Fruit fly (Drosophila melanogaster) whole organism, embryonic: Measurements from ENCODE around the gene CG8907.

ENCODE experiments used
- CG10274 ChIP-seq: fragments of 200-800 bp; sonication (Bioruptor generic); optimal IDR thresholded peaks from 3 replicates; lab custom pipeline; 2017; ENCODE audit warnings: missing biosample characterization, mild to moderate bottlenecking, missing genetic modification characterization
- CG11093 ChIP-seq: fragments of 200-800 bp; sonication (Bioruptor generic); IDR thresholded peaks from 3 replicates; pipeline ENCODE4 v1.3.6; 2022; ENCODE audit warnings: missing biosample characterization, missing genetic modification characterization
- CG12659 ChIP-seq: fragments of 200-800 bp; sonication (Bioruptor generic); optimal IDR thresholded peaks from 3 replicates; lab custom pipeline; 2017; ENCODE audit warnings: mild to moderate bottlenecking, missing biosample characterization, missing genetic modification reagents, missing genetic modification characterization
- CG12942 ChIP-seq: fragments of 200-800 bp; sonication (Bioruptor generic); optimal IDR thresholded peaks from 3 replicates; lab custom pipeline; 2016; ENCODE audit warnings: missing biosample characterization, missing genetic modification characterization
- CG13424 ChIP-seq: fragments of 200-800 bp; sonication (Bioruptor generic); optimal IDR thresholded peaks from 2 replicates; lab custom pipeline; 2019; ENCODE audit warnings: missing biosample characterization, mild to moderate bottlenecking, missing genetic modification characterization, moderate library complexity
- CG13624 ChIP-seq: fragments of 200-800 bp; sonication (Bioruptor generic); optimal IDR thresholded peaks from 2 replicates; lab custom pipeline; 2016; ENCODE audit warnings: missing biosample characterization, missing genetic modification characterization
- CG15073 ChIP-seq: fragments of 200-800 bp; sonication (Bioruptor generic); optimal IDR thresholded peaks from 2 replicates; lab custom pipeline; 2016; ENCODE audit warnings: missing biosample characterization, missing genetic modification characterization
- CG1603 ChIP-seq: fragments of 200-800 bp; sonication (Bioruptor generic); optimal IDR thresholded peaks from 2 replicates; lab custom pipeline; 2019; ENCODE audit warnings: missing biosample characterization, mild to moderate bottlenecking, missing genetic modification characterization, moderate library complexity
- CG1647 ChIP-seq: fragments of 200-800 bp; sonication (Bioruptor generic); optimal IDR thresholded peaks from 3 replicates; lab custom pipeline; 2016; ENCODE audit warnings: missing biosample characterization, missing genetic modification characterization
- CG16815 ChIP-seq: fragments of 200-800 bp; sonication (Bioruptor generic); optimal IDR thresholded peaks from 3 replicates; lab custom pipeline; 2017; ENCODE audit warnings: missing biosample characterization, mild to moderate bottlenecking, missing genetic modification characterization
- CG17359 ChIP-seq: fragments of 200-800 bp; sonication (Bioruptor generic); optimal IDR thresholded peaks from 3 replicates; lab custom pipeline; 2018; ENCODE audit warnings: missing biosample characterization, mild to moderate bottlenecking, missing genetic modification characterization, moderate library complexity
- CG17361 ChIP-seq: fragments of 200-800 bp; sonication (Bioruptor generic); IDR thresholded peaks from 3 replicates; pipeline ENCODE4 v1.3.6; 2022; ENCODE audit warnings: missing biosample characterization, missing genetic modification characterization
- CG17829 ChIP-seq: fragments of 200-800 bp; optimal IDR thresholded peaks from 2 replicates; lab custom pipeline; 2019; ENCODE audit warnings: missing biosample characterization, mild to moderate bottlenecking, missing genetic modification characterization, moderate library complexity
- CG1832 ChIP-seq: fragments of 200-800 bp; sonication (Bioruptor generic); optimal IDR thresholded peaks from 2 replicates; lab custom pipeline; 2017; ENCODE audit warnings: missing biosample characterization, mild to moderate bottlenecking, missing genetic modification characterization, inconsistent platforms
- CG34376 ChIP-seq: fragments of 200-800 bp; sonication (Bioruptor generic); optimal IDR thresholded peaks from 2 replicates; lab custom pipeline; 2018; ENCODE audit warnings: missing biosample characterization, mild to moderate bottlenecking, missing genetic modification characterization
- CG4730 ChIP-seq: fragments of 200-800 bp; sonication (Bioruptor generic); IDR thresholded peaks from 2 replicates; pipeline ENCODE4 v1.3.6; 2022; ENCODE audit warnings: missing biosample characterization, missing genetic modification characterization
- CG4820 ChIP-seq: fragments of 200-800 bp; sonication (Bioruptor generic); optimal IDR thresholded peaks from 3 replicates; lab custom pipeline; 2016; ENCODE audit warnings: missing biosample characterization, missing genetic modification characterization
- CG6683 ChIP-seq: fragments of 200-800 bp; sonication (Bioruptor generic); optimal IDR thresholded peaks from 2 replicates; lab custom pipeline; 2017; ENCODE audit warnings: missing biosample characterization, mild to moderate bottlenecking, missing genetic modification characterization, missing genetic modification reagents
- CG6813 ChIP-seq: fragments of 200-800 bp; sonication (Bioruptor generic); optimal IDR thresholded peaks from 2 replicates; lab custom pipeline; 2017; ENCODE audit warnings: missing biosample characterization, missing genetic modification characterization, mild to moderate bottlenecking, moderate library complexity, missing genetic modification reagents
- CG7357 ChIP-seq: fragments of 200-800 bp; sonication (Bioruptor generic); IDR thresholded peaks from 3 replicates; pipeline ENCODE4 v1.3.6; 2022; ENCODE audit warnings: missing biosample characterization, missing genetic modification characterization
- CG7556 ChIP-seq: fragments of 200-800 bp; sonication (Bioruptor generic); optimal IDR thresholded peaks from 2 replicates; lab custom pipeline; 2017; ENCODE audit warnings: missing biosample characterization, mild to moderate bottlenecking, missing genetic modification characterization
- CG8290 ChIP-seq, 3 experiments: fragments of 200-800 bp; sonication (Bioruptor generic); optimal IDR thresholded peaks; 2 replicates each; lab custom pipeline; 2016 to 2019; ENCODE audit warnings: missing biosample characterization in 3 of 3, missing genetic modification characterization in 3 of 3, mild to moderate bottlenecking in 2 of 3, moderate library complexity in 1 of 3
- CTCF ChIP-seq: fragments of 200-800 bp; sonication (Bioruptor generic); optimal IDR thresholded peaks from 2 replicates; lab custom pipeline; 2017; ENCODE audit warnings: missing biosample characterization, mild to moderate bottlenecking, missing genetic modification characterization, moderate library complexity
- Chrac-16 ChIP-seq: fragments of 200-800 bp; sonication (Bioruptor generic); optimal IDR thresholded peaks from 3 replicates; lab custom pipeline; 2016; ENCODE audit warnings: missing biosample characterization, missing genetic modification characterization
- CoRest ChIP-seq: fragments of 200-800 bp; sonication (Bioruptor generic); optimal IDR thresholded peaks from 3 replicates; lab custom pipeline; 2018; ENCODE audit warnings: missing biosample characterization, mild to moderate bottlenecking, missing genetic modification characterization, moderate library complexity
- Deaf1 ChIP-seq: fragments of 200-800 bp; optimal IDR thresholded peaks from 3 replicates; lab custom pipeline; 2019; ENCODE audit warnings: missing biosample characterization, mild to moderate bottlenecking, missing genetic modification characterization, moderate library complexity
- Dek ChIP-seq: fragments of 200-800 bp; sonication (Bioruptor generic); optimal IDR thresholded peaks from 3 replicates; lab custom pipeline; 2019; ENCODE audit warnings: missing biosample characterization, mild to moderate bottlenecking, missing genetic modification characterization, moderate library complexity
- Drgx ChIP-seq: fragments of 200-800 bp; sonication (Bioruptor generic); IDR thresholded peaks from 2 replicates; pipeline ENCODE4 v1.3.6; 2022; ENCODE audit warnings: missing biosample characterization, missing genetic modification characterization
- Fer1 ChIP-seq: fragments of 200-800 bp; sonication (Bioruptor generic); optimal IDR thresholded peaks from 2 replicates; lab custom pipeline; 2017; ENCODE audit warnings: missing biosample characterization, mild to moderate bottlenecking, missing genetic modification characterization
- Gsc ChIP-seq: fragments of 200-800 bp; sonication (Bioruptor generic); IDR thresholded peaks from 2 replicates; pipeline ENCODE4 v1.3.6; 2022; ENCODE audit warnings: missing biosample characterization, missing genetic modification characterization
- Hr3 ChIP-seq: fragments of 200-800 bp; sonication (Bioruptor generic); optimal IDR thresholded peaks from 3 replicates; lab custom pipeline; 2016; ENCODE audit warnings: missing biosample characterization, missing genetic modification characterization
- Max ChIP-seq: fragments of 200-800 bp; sonication (Bioruptor generic); optimal IDR thresholded peaks from 2 replicates; lab custom pipeline; 2016; ENCODE audit warnings: missing biosample characterization, mild to moderate bottlenecking, missing genetic modification characterization
- Rfx ChIP-seq: fragments of 200-800 bp; sonication (Bioruptor generic); IDR thresholded peaks from 2 replicates; pipeline ENCODE4 v1.3.6; 2022; ENCODE audit warnings: missing biosample characterization, missing genetic modification characterization
- Sox100B ChIP-seq: fragments of 200-800 bp; sonication (Bioruptor generic); optimal IDR thresholded peaks from 3 replicates; lab custom pipeline; 2018; ENCODE audit warnings: missing biosample characterization, mild to moderate bottlenecking, missing genetic modification characterization
- Ssrp ChIP-seq: fragments of 200-800 bp; sonication (Bioruptor generic); optimal IDR thresholded peaks from 2 replicates; lab custom pipeline; 2018; ENCODE audit warnings: missing biosample characterization, mild to moderate bottlenecking, missing genetic modification characterization, moderate library complexity
- Xbp1 ChIP-seq: fragments of 200-800 bp; sonication (Bioruptor generic); optimal IDR thresholded peaks from 3 replicates; lab custom pipeline; 2016; ENCODE audit warnings: missing biosample characterization, mild to moderate bottlenecking, missing genetic modification characterization
- dmrt99B ChIP-seq: fragments of 200-800 bp; sonication (Bioruptor generic); optimal IDR thresholded peaks from 2 replicates; lab custom pipeline; 2018; ENCODE audit warnings: missing biosample characterization, mild to moderate bottlenecking, missing genetic modification characterization, moderate library complexity
- dpn ChIP-seq, 2 experiments: fragments of 200-800 bp; sonication (Bioruptor generic); optimal IDR thresholded peaks; 3 replicates each; lab custom pipeline; 2016; ENCODE audit warnings: missing biosample characterization in 2 of 2, missing genetic modification characterization in 2 of 2
- ems ChIP-seq: fragments of 200-800 bp; sonication (Bioruptor generic); optimal IDR thresholded peaks from 3 replicates; lab custom pipeline; 2016; ENCODE audit warnings: missing biosample characterization, missing genetic modification characterization
- esg ChIP-seq: fragments of 200-800 bp; sonication (Bioruptor generic); conservative IDR thresholded peaks from 2 replicates; pipeline ENCODE4 v1.3.6; 2022; ENCODE audit warnings: missing biosample characterization, missing genetic modification characterization
- fd96Cb ChIP-seq: fragments of 200-800 bp; sonication (Bioruptor generic); optimal IDR thresholded peaks from 2 replicates; lab custom pipeline; 2018; ENCODE audit warnings: missing biosample characterization, mild to moderate bottlenecking, missing genetic modification characterization, moderate library complexity
- ftz-f1 ChIP-seq: fragments of 200-800 bp; sonication (Bioruptor generic); optimal IDR thresholded peaks from 2 replicates; lab custom pipeline; 2016; ENCODE audit warnings: missing biosample characterization, missing genetic modification characterization
- gem ChIP-seq: fragments of 200-800 bp; sonication (Bioruptor generic); optimal IDR thresholded peaks from 2 replicates; lab custom pipeline; 2019; ENCODE audit warnings: missing biosample characterization, mild to moderate bottlenecking, missing genetic modification characterization, moderate library complexity
- lilli ChIP-seq: fragments of 200-800 bp; sonication (Bioruptor generic); optimal IDR thresholded peaks from 3 replicates; lab custom pipeline; 2016; ENCODE audit warnings: missing biosample characterization, missing genetic modification characterization
- lmd ChIP-seq: fragments of 200-800 bp; sonication (Bioruptor generic); IDR thresholded peaks from 2 replicates; pipeline ENCODE4 v1.3.6; 2022; ENCODE audit warnings: missing biosample characterization, missing genetic modification characterization
- nmo ChIP-seq: fragments of 200-800 bp; sonication (Bioruptor generic); optimal IDR thresholded peaks from 2 replicates; lab custom pipeline; 2018; ENCODE audit warnings: missing biosample characterization, mild to moderate bottlenecking, missing genetic modification characterization, moderate library complexity
- phol ChIP-seq: fragments of 200-800 bp; sonication (Bioruptor generic); optimal IDR thresholded peaks from 3 replicates; lab custom pipeline; 2018; ENCODE audit warnings: missing biosample characterization, mild to moderate bottlenecking, missing genetic modification characterization, moderate library complexity
- so ChIP-seq: fragments of 200-800 bp; sonication (Bioruptor generic); IDR thresholded peaks from 3 replicates; pipeline ENCODE4 v1.3.6; 2022; ENCODE audit warnings: missing biosample characterization, missing genetic modification characterization
- tin ChIP-seq: fragments of 200-800 bp; sonication (Bioruptor generic); optimal IDR thresholded peaks from 3 replicates; lab custom pipeline; 2016; ENCODE audit warnings: missing biosample characterization, missing genetic modification characterization
- unpg ChIP-seq: fragments of 200-800 bp; sonication (Bioruptor generic); optimal IDR thresholded peaks from 3 replicates; lab custom pipeline; 2018; ENCODE audit warnings: missing biosample characterization, mild to moderate bottlenecking, missing genetic modification characterization, moderate library complexity
- yki ChIP-seq: fragments of >200 bp; optimal IDR thresholded peaks from 3 replicates; lab custom pipeline; 2018

Gene CG8907

DNA sequence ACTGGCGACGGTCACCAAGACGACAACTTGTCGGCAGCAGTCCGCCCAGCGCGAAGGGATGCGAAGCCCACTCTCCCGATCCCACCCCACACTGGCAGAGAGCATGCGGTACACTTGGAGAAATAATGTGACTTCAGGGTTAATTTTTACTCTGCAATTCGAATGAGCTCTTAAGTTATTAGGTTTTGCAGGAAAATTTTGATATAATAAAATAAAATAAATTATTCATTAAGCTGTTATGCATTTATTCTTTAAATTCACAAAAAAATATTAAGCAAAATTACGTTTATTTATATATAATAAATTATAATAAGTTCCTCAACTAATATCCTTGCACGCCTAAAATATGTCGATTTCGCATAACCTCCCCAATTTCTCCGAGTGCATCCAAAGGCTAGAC, 40.8 kb downstream of the CG8907 start (continued):
- TF ChIP-seq dpn (GFP tag; optimal IDR thresholded peaks at IDR 0.05; lab: Kevin White, UChicago) (peak in 1 of 2 experiments; percentile 11), CoRest (tag; lab: Kevin White, UChicago) (peak; percentile 40), Gsc (GFP tag; lab: Robert Waterston, UW) (no peak), CG7556 (peak; percentile 68), CG16815 (GFP tag; lab: Kevin White, UChicago) (peak; percentile 31), CG4730 (GFP tag; lab: Robert Waterston, UW) (no peak), fd96Cb (tag; lab: Kevin White, UChicago) (no peak), Hr3 (GFP tag; lab: Kevin White, UChicago) (peak; percentile 28), CG17361 (GFP tag; lab: Robert Waterston, UW) (peak; percentile 63), CG1603 (tag; lab: Kevin White, UChicago) (no peak), yki (lab: Kevin White, UChicago) (no peak), CG6683 (GFP tag; lab: Kevin White, UChicago) (peak; percentile 16), CG10274 (GFP tag; lab: Kevin White, UChicago) (no peak), ems (GFP tag; lab: Kevin White, UChicago) (no peak), Sox100B (GFP tag; lab: Kevin White, UChicago) (peak; percentile 7), Dek (tag; lab: Kevin White, UChicago) (peak; percentile 5), dmrt99B (no peak), so (GFP tag; lab: Robert Waterston, UW) (0 out of 3 replicates have a peak, but pooled peaks have one; percentile 12), CG1832 (GFP tag; lab: Kevin White, UChicago) (no peak), CG17829 (tag; lab: Kevin White, UChicago) (peak; percentile 49), Max (GFP tag; lab: Kevin White, UChicago) (no peak), esg (peak; percentile 51; the same call in 1 of the 2 replicates), CG12659 (GFP tag; lab: Kevin White, UChicago) (peak; percentile 24), lilli (GFP tag; lab: Kevin White, UChicago) (no peak), Rfx (GFP tag; lab: Robert Waterston, UW) (0 out of 2 replicates have a peak, but pooled peaks have one; percentile 41), CG34376 (no peak), CG8290 (GFP tag; optimal IDR thresholded peaks at IDR 0.05; lab: Kevin White, UChicago) (no peak), CG8290 (tag; optimal IDR thresholded peaks at IDR 0.05; lab: Kevin White, UChicago) (no peak), Drgx (GFP tag; lab: Robert Waterston, UW) (peak; percentile 18; the same call in 1 of the 2 replicates), Deaf1 (tag; lab: Kevin White, UChicago) (peak; percentile 43), CG1647 (GFP tag; lab: Kevin White, UChicago) (no peak), CG6813 (GFP tag; lab: Kevin White, UChicago) (peak; percentile 3), CG17359 (tag; lab: Kevin White, UChicago) (peak; percentile 7), Xbp1 (GFP tag; lab: Kevin White, UChicago) (peak; percentile 23), CG13624 (GFP tag; lab: Kevin White, UChicago) (no peak), nmo (GFP tag; lab: Kevin White, UChicago) (peak; percentile 52), CG7357 (GFP tag; lab: Robert Waterston, UW) (no peak), CG12942 (no peak), ftz-f1 (no peak), tin (GFP tag; lab: Kevin White, UChicago) (no peak), CG11093 (GFP tag; lab: Robert Waterston, UW) (0 out of 3 replicates have a peak, but pooled peaks have one; percentile 47), Chrac-16 (GFP tag; lab: Kevin White, UChicago) (no peak), Fer1 (no peak), Ssrp (peak; percentile 54), CG13424 (peak; percentile 40), CG15073 (GFP tag; lab: Kevin White, UChicago) (no peak), lmd (GFP tag; lab: Robert Waterston, UW) (0 out of 2 replicates have a peak, but pooled peaks have one; percentile 12), CG4820 (GFP tag; lab: Kevin White, UChicago) (no peak), unpg (GFP tag; lab: Kevin White, UChicago) (peak; percentile 46), gem (tag; lab: Kevin White, UChicago) (peak; percentile 69), CTCF (GFP tag; lab: Kevin White, UChicago) (no peak), phol (tag; lab: Kevin White, UChicago) (peak; percentile 26)
